Worm (Caenorhabditis elegans) whole organism, young adult: ENCODE data around the gene clec-245.

Experiments used
- F55B11.4 ChIP-seq: sonication (generic microtip); optimal IDR thresholded peaks from 2 replicates; lab custom pipeline; 2016; ENCODE audit warnings: missing compliant biosample characterization, missing genetic modification characterization, borderline replicate concordance; ENCODE audit not compliant: insufficient read depth
- ama-1 ChIP-seq, 3 experiments: fragments of 150-350 bp in 1 of 3; sonication (generic microtip) in 2 of 3; optimal IDR thresholded peaks; 2 replicates each; lab custom pipeline; 2014 to 2018; ENCODE audit warnings: missing biosample characterization in 2 of 3, missing genetic modification characterization in 2 of 3, missing genetic modification reagents in 2 of 3
- ceh-27 ChIP-seq: fragments of 200-800 bp; sonication (Bioruptor generic); optimal IDR thresholded peaks from 2 replicates; lab custom pipeline; 2018; ENCODE audit warnings: mild to moderate bottlenecking, missing genetic modification characterization, moderate library complexity, missing compliant biosample characterization
- ets-4 ChIP-seq: fragments of 200-800 bp; sonication (Bioruptor generic); optimal IDR thresholded peaks from 2 replicates; lab custom pipeline; 2018; ENCODE audit warnings: mild to moderate bottlenecking, missing genetic modification characterization, missing compliant biosample characterization
- gei-17 ChIP-seq: fragments of 200-800 bp; sonication (Bioruptor generic); optimal IDR thresholded peaks from 2 replicates; lab custom pipeline; 2018; ENCODE audit warnings: mild to moderate bottlenecking, missing genetic modification characterization, missing compliant biosample characterization
- madf-10 ChIP-seq: sonication (generic microtip); optimal IDR thresholded peaks from 2 replicates; lab custom pipeline; 2016; ENCODE audit warnings: mild to moderate bottlenecking, missing genetic modification characterization, missing compliant biosample characterization
- repo-1 ChIP-seq: sonication (generic microtip); optimal IDR thresholded peaks from 2 replicates; lab custom pipeline; 2017; ENCODE audit warnings: mild to moderate bottlenecking, missing genetic modification characterization, missing compliant biosample characterization
- snpc-3.4 ChIP-seq: sonication (generic microtip); optimal IDR thresholded peaks from 2 replicates; lab custom pipeline; 2017; ENCODE audit warnings: missing genetic modification characterization, mild to moderate bottlenecking, missing compliant biosample characterization, antibody characterized with exemption, moderate library complexity, missing genotype, missing genetic modification reagents
- unc-62 ChIP-seq: fragments of 150-350 bp; optimal IDR thresholded peaks from 2 replicates; lab custom pipeline; 2014; ENCODE audit warnings: missing biosample characterization, missing genetic modification reagents, missing genetic modification characterization
- ztf-3 ChIP-seq: fragments of 200-800 bp; sonication (Bioruptor generic); optimal IDR thresholded peaks from 2 replicates; lab custom pipeline; 2018; ENCODE audit warnings: mild to moderate bottlenecking, missing genetic modification characterization, missing compliant biosample characterization

ce11 chrV:18212848-18213247 is 24.6 kb upstream of the clec-245 start:
- no peak for TF ChIP-seq ama-1 (optimal IDR thresholded peaks at IDR 0.05; lab: Kevin White, UChicago)
- no peak for TF ChIP-seq ama-1 (GFP tag; optimal IDR thresholded peaks at IDR 0.05; lab: Kevin White, UChicago)
- no peak for TF ChIP-seq ets-4
- no peak for TF ChIP-seq unc-62 (GFP tag; lab: Kevin White, UChicago)
- no peak for TF ChIP-seq F55B11.4 (tag; lab: Kevin White, UChicago)
- no peak for TF ChIP-seq gei-17 (GFP tag; lab: Kevin White, UChicago)
- no peak for TF ChIP-seq ceh-27 (GFP tag; lab: Kevin White, UChicago)
- TF ChIP-seq madf-10 (tag; lab: Kevin White, UChicago): no peak
- no peak for TF ChIP-seq snpc-3.4 (tag; lab: Kevin White, UChicago)
- no peak for TF ChIP-seq ztf-3
- no peak for TF ChIP-seq repo-1 (tag; lab: Kevin White, UChicago)
